Worm (Caenorhabditis elegans) whole organism, early embryonic: ENCODE measurements around the gene C01G10.4.

Experiments used
- B0310.2 ChIP-seq: sonication (generic microtip); optimal IDR thresholded peaks from 2 replicates; lab custom pipeline; 2016; ENCODE audit warnings: mild to moderate bottlenecking, missing genetic modification characterization, missing compliant biosample characterization
- F13C5.2 ChIP-seq: sonication (generic microtip); optimal IDR thresholded peaks from 2 replicates; lab custom pipeline; 2017; ENCODE audit warnings: mild to moderate bottlenecking, missing genetic modification characterization, inconsistent platforms, missing compliant biosample characterization
- aly-1 ChIP-seq: sonication (generic microtip); optimal IDR thresholded peaks from 2 replicates; lab custom pipeline; 2016; ENCODE audit warnings: missing genetic modification characterization, missing compliant biosample characterization
- ama-1 ChIP-seq: fragments of 150-350 bp; optimal IDR thresholded peaks from 2 replicates; lab custom pipeline; 2014
- ceh-13 ChIP-seq: fragments of 200-800 bp; sonication (Bioruptor generic); optimal IDR thresholded peaks from 2 replicates; lab custom pipeline; 2018; ENCODE audit warnings: mild to moderate bottlenecking, missing genetic modification characterization, missing compliant biosample characterization
- ceh-36 ChIP-seq: sonication (generic microtip); optimal IDR thresholded peaks from 2 replicates; lab custom pipeline; 2016; ENCODE audit warnings: missing genetic modification characterization, inconsistent platforms, missing compliant biosample characterization
- ets-7 ChIP-seq: sonication (generic microtip); optimal IDR thresholded peaks from 2 replicates; lab custom pipeline; 2016; ENCODE audit warnings: missing genotype, missing genetic modification characterization, missing compliant biosample characterization
- flt-1 ChIP-seq: fragments of 200-800 bp; sonication (Bioruptor generic); IDR thresholded peaks from 2 replicates; pipeline ENCODE4 v1.3.6; 2022; ENCODE audit warnings: missing genetic modification characterization, missing compliant biosample characterization
- hmbx-1 ChIP-seq: sonication (generic microtip); optimal IDR thresholded peaks from 2 replicates; lab custom pipeline; 2016; ENCODE audit warnings: mild to moderate bottlenecking, missing genetic modification characterization, missing compliant biosample characterization
- hmg-4 ChIP-seq: fragments of 200-800 bp; sonication (Bioruptor generic); optimal IDR thresholded peaks from 2 replicates; lab custom pipeline; 2018; ENCODE audit warnings: mild to moderate bottlenecking, missing genetic modification characterization, missing compliant biosample characterization
- hnd-1 ChIP-seq: sonication (generic microtip); optimal IDR thresholded peaks from 2 replicates; lab custom pipeline; 2016; ENCODE audit warnings: missing genetic modification characterization, missing compliant biosample characterization
- pes-1 ChIP-seq: fragments of 200-800 bp; sonication (Bioruptor generic); IDR thresholded peaks from 2 replicates; pipeline ENCODE4 v1.3.6; 2022; ENCODE audit warnings: missing genetic modification reagents, missing genetic modification characterization, missing compliant biosample characterization
- scrt-1 ChIP-seq: fragments of 200-800 bp; sonication (Bioruptor generic); IDR thresholded peaks from 2 replicates; pipeline ENCODE4 v1.3.6; 2022; ENCODE audit warnings: missing genetic modification characterization, missing compliant biosample characterization
- sea-1 ChIP-seq: fragments of 200-800 bp; sonication (Bioruptor generic); conservative IDR thresholded peaks from 2 replicates; pipeline ENCODE4 v1.3.6; 2022; ENCODE audit warnings: missing genetic modification characterization, missing compliant biosample characterization
- tbx-11 ChIP-seq: fragments of 200-800 bp; sonication (Bioruptor generic); IDR thresholded peaks from 2 replicates; pipeline ENCODE4 v1.3.6; 2022; ENCODE audit warnings: missing genetic modification characterization, missing compliant biosample characterization
- tbx-37 ChIP-seq: fragments of 200-800 bp; sonication (Bioruptor generic); conservative IDR thresholded peaks from 2 replicates; pipeline ENCODE4 v1.3.6; 2022; ENCODE audit warnings: missing genetic modification reagents, missing genetic modification characterization, missing compliant biosample characterization
- tra-4 ChIP-seq: sonication (generic microtip); optimal IDR thresholded peaks from 2 replicates; lab custom pipeline; 2017; ENCODE audit warnings: missing genetic modification characterization, missing compliant biosample characterization

The C01G10.4 gene

ce11 chrV:15065068-15065744 is 24.3 kb upstream of the C01G10.4 start, which contains the start of gene C25D7.9:
TSS of gene C25D7.9 (plus strand) at chrV:15065135.
- peak; percentile 75 for TF ChIP-seq hmg-4 (GFP tag; lab: Kevin White, UChicago)
- TF ChIP-seq F13C5.2 = peak; percentile 75
- no peak for TF ChIP-seq flt-1 (GFP tag; lab: Robert Waterston, UW)

DNA sequence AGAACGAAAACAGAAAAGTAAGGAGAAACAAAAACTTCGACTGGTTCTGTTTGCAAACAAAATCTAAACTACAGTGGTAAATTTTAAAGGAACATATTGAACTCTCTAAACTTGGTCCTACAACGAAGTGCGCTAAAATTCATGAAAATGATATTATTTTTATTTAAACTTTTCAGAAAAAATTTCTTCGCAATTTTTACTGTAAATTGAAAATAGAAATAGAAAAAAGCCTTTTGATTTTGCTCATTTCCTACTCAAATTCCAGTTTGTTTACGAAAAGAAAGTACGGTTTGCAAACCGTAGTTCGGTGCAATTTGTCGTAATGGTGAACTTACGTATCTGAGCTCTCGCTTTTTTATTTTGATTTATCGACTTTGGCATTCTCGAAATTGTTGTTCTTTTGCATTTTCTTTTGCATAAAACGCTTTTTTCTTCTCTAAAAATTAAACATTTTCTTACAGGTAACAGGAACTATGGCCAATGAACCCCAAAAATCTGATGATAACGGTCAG is 23.6 kb upstream of the C01G10.4 start, which contains the start of gene otub-1:
Gene otub-1, plus strand, starts transcription at position 462 of the 512 bp plus-strand sequence.
- TF ChIP-seq F13C5.2 (no peak), ama-1 (lab: Kevin White, UChicago) (no peak), flt-1 (GFP tag; lab: Robert Waterston, UW) (no peak), ceh-36 (no peak), hmbx-1 (no peak), tra-4 (tag; lab: Kevin White, UChicago) (no peak), sea-1 (GFP tag; lab: Robert Waterston, UW) (no peak), scrt-1 (GFP tag; lab: Robert Waterston, UW) (no peak), aly-1 (tag; lab: Kevin White, UChicago) (no peak), B0310.2 (tag; lab: Kevin White, UChicago) (no peak), pes-1 (GFP tag; lab: Robert Waterston, UW) (no peak), ceh-13 (GFP tag; lab: Kevin White, UChicago) (no peak), tbx-37 (no peak), hmg-4 (GFP tag; lab: Kevin White, UChicago) (no peak), hnd-1 (tag; lab: Kevin White, UChicago) (no peak), ets-7 (no peak), tbx-11 (GFP tag; lab: Robert Waterston, UW) (no peak)

DNA sequence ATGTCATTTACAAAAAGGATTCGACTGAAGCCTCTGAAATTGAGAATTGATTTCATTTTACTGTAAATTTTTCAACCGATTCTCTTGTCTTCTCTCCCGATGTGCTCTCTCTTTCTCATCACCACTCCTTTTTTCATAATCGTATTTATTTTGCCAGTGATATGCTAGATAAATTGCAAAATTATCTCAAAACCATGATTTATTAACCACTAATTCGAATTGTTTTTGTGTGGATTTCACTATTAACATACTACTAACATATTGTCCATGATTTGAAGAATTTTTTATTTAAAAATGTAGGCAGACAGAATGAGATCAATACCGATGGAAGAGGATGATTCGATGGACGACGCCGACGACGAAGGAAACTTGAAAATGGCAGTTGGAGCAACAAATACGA is 22.4 kb upstream of the C01G10.4 start, which contains the start of gene C25D7.10:
Gene C25D7.10, plus strand, starts transcription at position 301 of the 400 bp plus-strand sequence.
- TF ChIP-seq tra-4 (tag; lab: Kevin White, UChicago) (no peak), tbx-11 (GFP tag; lab: Robert Waterston, UW) (no peak), ceh-36 (no peak), hmbx-1 (no peak), F13C5.2 (no peak), hmg-4 (GFP tag; lab: Kevin White, UChicago) (no peak), scrt-1 (GFP tag; lab: Robert Waterston, UW) (no peak), flt-1 (GFP tag; lab: Robert Waterston, UW) (no peak), sea-1 (GFP tag; lab: Robert Waterston, UW) (no peak), ama-1 (lab: Kevin White, UChicago) (no peak), ceh-13 (GFP tag; lab: Kevin White, UChicago) (no peak), hnd-1 (tag; lab: Kevin White, UChicago) (no peak), B0310.2 (tag; lab: Kevin White, UChicago) (no peak), pes-1 (GFP tag; lab: Robert Waterston, UW) (no peak), aly-1 (tag; lab: Kevin White, UChicago) (no peak), ets-7 (no peak), tbx-37 (no peak)

ce11 chrV:15068378-15068777 is 21.2 kb upstream of the C01G10.4 start, which contains the start of gene dnj-3:
TSS of gene dnj-3 (plus strand) at chrV:15068678.
- TF ChIP-seq hmg-4 (GFP tag; lab: Kevin White, UChicago) = no peak
- TF ChIP-seq pes-1 (GFP tag; lab: Robert Waterston, UW) = no peak
- TF ChIP-seq hnd-1 (tag; lab: Kevin White, UChicago) = no peak
- no peak for TF ChIP-seq B0310.2 (tag; lab: Kevin White, UChicago)
- no peak for TF ChIP-seq ceh-36
- TF ChIP-seq tra-4 (tag; lab: Kevin White, UChicago) = no peak
- TF ChIP-seq sea-1 (GFP tag; lab: Robert Waterston, UW) = no peak
- TF ChIP-seq aly-1 (tag; lab: Kevin White, UChicago) = no peak
- no peak for TF ChIP-seq ama-1 (lab: Kevin White, UChicago)
- TF ChIP-seq ets-7 = no peak
- no peak for TF ChIP-seq tbx-37
- TF ChIP-seq scrt-1 (GFP tag; lab: Robert Waterston, UW) = no peak
- TF ChIP-seq flt-1 (GFP tag; lab: Robert Waterston, UW) = no peak
- no peak for TF ChIP-seq F13C5.2
- TF ChIP-seq ceh-13 (GFP tag; lab: Kevin White, UChicago) = no peak
- no peak for TF ChIP-seq hmbx-1
- TF ChIP-seq tbx-11 (GFP tag; lab: Robert Waterston, UW) = no peak

DNA sequence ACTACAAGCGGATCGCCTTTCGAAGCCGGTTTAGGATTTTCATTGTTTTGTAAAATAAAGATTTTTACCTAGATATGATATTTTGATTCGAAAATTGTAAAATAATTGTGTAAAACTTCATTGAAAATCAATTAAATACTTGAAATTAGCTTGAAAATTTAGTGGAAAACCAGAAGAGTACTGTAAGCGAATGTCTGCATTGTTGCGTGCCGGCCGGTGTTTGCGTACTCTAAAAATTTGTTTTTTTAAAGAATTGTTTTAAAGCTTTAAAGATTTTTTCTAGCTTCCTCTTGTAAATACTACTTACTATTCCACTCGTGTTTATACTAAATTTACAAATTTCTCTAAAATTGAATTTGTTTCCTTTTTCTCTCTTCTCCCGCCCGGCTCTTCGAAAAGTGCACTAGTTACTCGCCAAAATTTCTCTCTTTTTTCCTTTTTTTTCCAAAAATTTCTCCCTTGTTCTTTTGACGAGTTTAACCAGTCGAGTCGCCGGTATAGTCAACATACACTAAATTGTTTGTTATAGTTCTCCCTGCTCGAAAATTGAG is 20.0 kb upstream of the C01G10.4 start:
- TF ChIP-seq hnd-1 (tag; lab: Kevin White, UChicago) = no peak
- no peak for TF ChIP-seq B0310.2 (tag; lab: Kevin White, UChicago)
- no peak for TF ChIP-seq scrt-1 (GFP tag; lab: Robert Waterston, UW)
- TF ChIP-seq ceh-13 (GFP tag; lab: Kevin White, UChicago) = no peak
- TF ChIP-seq ceh-36 = no peak
- TF ChIP-seq tbx-11 (GFP tag; lab: Robert Waterston, UW) = no peak
- no peak for TF ChIP-seq sea-1 (GFP tag; lab: Robert Waterston, UW)
- no peak for TF ChIP-seq pes-1 (GFP tag; lab: Robert Waterston, UW)
- no peak for TF ChIP-seq ets-7
- TF ChIP-seq hmg-4 (GFP tag; lab: Kevin White, UChicago) = no peak
- no peak for TF ChIP-seq tra-4 (tag; lab: Kevin White, UChicago)
- TF ChIP-seq aly-1 (tag; lab: Kevin White, UChicago) = no peak
- no peak for TF ChIP-seq hmbx-1

- no peak for TF ChIP-seq hmbx-1
- TF ChIP-seq tra-4 (tag; lab: Kevin White, UChicago) = no peak
- peak; percentile 14 for TF ChIP-seq aly-1 (tag; lab: Kevin White, UChicago)
- no peak for TF ChIP-seq ama-1 (lab: Kevin White, UChicago)
- TF ChIP-seq sea-1 (GFP tag; lab: Robert Waterston, UW) = no peak
- TF ChIP-seq hnd-1 (tag; lab: Kevin White, UChicago) = no peak
- TF ChIP-seq ets-7 = no peak
- TF ChIP-seq hmg-4 (GFP tag; lab: Kevin White, UChicago) = peak; percentile 53
Observed at ce11 chrV:15071015-15071810, 18.3 kb upstream of the C01G10.4 start, which contains the start of gene unc-76. TSS of gene unc-76 (plus strand) at chrV:15071760.
